Fruit fly (Drosophila melanogaster): Measurements from ENCODE around the gene Coq7.

dm6 chrX:6792891-6793290, 21.9 kb downstream of the Coq7 start:
- no peak for TF ChIP-seq fru (GFP tag; optimal IDR thresholded peaks at IDR 0.05)
- no peak for TF ChIP-seq lola (GFP tag; optimal IDR thresholded peaks at IDR 0.05)
- no peak for TF ChIP-seq Abd-B (GFP tag; optimal IDR thresholded peaks at IDR 0.05)
